Worm (Caenorhabditis elegans) whole organism, L4/young adult: Measurements from ENCODE around the gene srm-6.

Experiments
- W03F9.2 ChIP-seq: fragments of 150-350 bp; optimal IDR thresholded peaks from 2 replicates; lab custom pipeline; 2014; ENCODE audit warnings: missing biosample characterization, missing genetic modification characterization
- dao-5 ChIP-seq: sonication (generic microtip); optimal IDR thresholded peaks from 2 replicates; lab custom pipeline; 2016; ENCODE audit warnings: missing genotype, missing genetic modification characterization, moderate library complexity, missing compliant biosample characterization
- him-1 ChIP-seq: sonication (generic microtip); optimal IDR thresholded peaks from 2 replicates; lab custom pipeline; 2016; ENCODE audit warnings: missing genotype, missing genetic modification reagents, missing genetic modification characterization, missing compliant biosample characterization

srm-6 gene

DNA sequence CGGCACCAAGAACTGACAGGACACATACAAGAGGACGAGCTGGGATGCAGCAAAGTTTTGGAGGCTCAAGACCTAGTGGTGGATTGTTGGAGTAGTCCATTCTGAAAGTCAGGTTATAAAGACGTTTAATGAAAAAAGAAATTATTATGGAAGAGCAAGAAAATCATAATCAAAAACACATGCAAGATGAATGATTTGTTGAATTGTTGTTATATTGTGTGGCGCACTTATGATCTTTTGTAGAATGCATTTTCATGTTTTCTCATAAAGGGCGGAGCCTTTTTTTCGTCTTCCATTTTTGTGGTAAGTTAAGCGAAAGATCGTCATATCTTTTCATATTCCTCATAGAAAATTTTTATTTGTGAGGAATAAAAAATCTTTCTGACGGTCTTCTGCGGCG lies 20.2 kb upstream of the srm-6 start, which contains the start of gene F47B8.2:
Gene F47B8.2, minus strand, starts transcription at position 101 of the 400 bp plus-strand sequence.
- TF ChIP-seq dao-5 (tag; lab: Kevin White, UChicago) = no peak
- no peak for TF ChIP-seq him-1 (tag; lab: Kevin White, UChicago)
- TF ChIP-seq W03F9.2 (tag; lab: Kevin White, UChicago) = no peak

- TF ChIP-seq him-1 (tag; lab: Kevin White, UChicago) (no peak), W03F9.2 (tag; lab: Kevin White, UChicago) (no peak), dao-5 (tag; lab: Kevin White, UChicago) (no peak)
These were observed 19.6 kb upstream of the srm-6 start for ce11 chrV:14317204-14317603.

ce11 chrV:14317621-14318020 lies 19.1 kb upstream of the srm-6 start:
- TF ChIP-seq him-1 (tag; lab: Kevin White, UChicago) (no peak), W03F9.2 (tag; lab: Kevin White, UChicago) (no peak), dao-5 (tag; lab: Kevin White, UChicago) (no peak)

ce11 chrV:14319101-14319781 lies 17.5 kb upstream of the srm-6 start, which contains the start of gene F47B8.13:
Gene F47B8.13, minus strand, starts transcription at chrV:14319731.
- no peak for TF ChIP-seq him-1 (tag; lab: Kevin White, UChicago)
- TF ChIP-seq dao-5 (tag; lab: Kevin White, UChicago) = no peak
- no peak for TF ChIP-seq W03F9.2 (tag; lab: Kevin White, UChicago)

ce11 chrV:14320246-14320645 lies 16.5 kb upstream of the srm-6 start, which contains the start of gene F47B8.14:
Gene F47B8.14, plus strand, starts transcription at chrV:14320546.
- no peak for TF ChIP-seq dao-5 (tag; lab: Kevin White, UChicago)
- no peak for TF ChIP-seq W03F9.2 (tag; lab: Kevin White, UChicago)
- no peak for TF ChIP-seq him-1 (tag; lab: Kevin White, UChicago)

DNA sequence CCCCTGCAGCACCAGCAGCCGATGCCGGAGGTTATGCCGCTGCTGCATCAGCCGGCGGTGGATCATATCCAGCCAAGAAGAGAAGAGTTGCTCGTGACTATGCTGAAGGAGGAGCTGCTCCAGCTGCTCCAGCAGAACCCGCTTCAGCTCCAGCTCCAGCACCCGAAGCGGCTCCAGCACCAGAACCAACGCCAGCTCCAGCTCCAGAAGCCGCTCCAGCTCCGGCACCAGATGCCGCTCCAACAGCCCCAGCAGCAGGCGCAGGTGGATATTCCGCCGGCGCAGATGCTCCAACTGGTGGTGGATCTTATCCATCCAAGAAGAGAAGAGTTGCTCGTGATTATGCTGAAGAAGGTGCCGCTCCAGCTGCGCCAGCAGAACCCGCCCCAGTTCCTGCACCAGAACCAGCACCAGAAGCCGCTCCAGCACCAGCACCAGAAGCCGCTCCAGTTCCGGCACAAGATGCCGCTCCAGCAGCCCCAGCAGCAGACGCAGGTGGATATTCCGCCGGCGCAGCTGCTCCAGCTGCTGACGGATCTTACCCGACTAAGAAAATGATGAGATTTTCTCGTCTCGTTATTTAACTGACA lies 15.9 kb upstream of the srm-6 start:
- no peak for TF ChIP-seq him-1 (tag; lab: Kevin White, UChicago)
- no peak for TF ChIP-seq dao-5 (tag; lab: Kevin White, UChicago)

DNA sequence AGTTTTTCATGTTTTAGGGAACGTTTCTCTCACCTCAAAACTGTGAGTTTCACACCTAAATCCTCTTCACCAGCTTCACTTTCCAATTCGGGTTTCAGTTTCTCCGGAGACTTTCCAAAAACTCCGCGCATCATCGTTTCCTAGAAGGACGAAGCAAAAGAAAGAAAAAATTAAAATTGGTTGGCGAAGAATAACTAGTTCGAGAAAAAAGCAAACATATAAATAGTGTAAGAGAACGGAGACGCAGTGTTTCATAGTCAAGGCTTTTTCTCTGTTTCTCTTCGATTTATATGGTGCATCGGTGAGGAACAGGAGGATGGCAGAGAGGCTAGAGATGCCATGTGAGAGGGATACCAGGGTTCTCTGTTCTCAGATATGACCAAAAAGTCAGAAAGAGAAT lies 14.0 kb upstream of the srm-6 start, which contains the start of gene F47B8.3:
Gene F47B8.3, minus strand, starts transcription at position 261 of the 400 bp plus-strand sequence.
- TF ChIP-seq dao-5 (tag; lab: Kevin White, UChicago) (no peak), W03F9.2 (tag; lab: Kevin White, UChicago) (no peak), him-1 (tag; lab: Kevin White, UChicago) (no peak)

DNA sequence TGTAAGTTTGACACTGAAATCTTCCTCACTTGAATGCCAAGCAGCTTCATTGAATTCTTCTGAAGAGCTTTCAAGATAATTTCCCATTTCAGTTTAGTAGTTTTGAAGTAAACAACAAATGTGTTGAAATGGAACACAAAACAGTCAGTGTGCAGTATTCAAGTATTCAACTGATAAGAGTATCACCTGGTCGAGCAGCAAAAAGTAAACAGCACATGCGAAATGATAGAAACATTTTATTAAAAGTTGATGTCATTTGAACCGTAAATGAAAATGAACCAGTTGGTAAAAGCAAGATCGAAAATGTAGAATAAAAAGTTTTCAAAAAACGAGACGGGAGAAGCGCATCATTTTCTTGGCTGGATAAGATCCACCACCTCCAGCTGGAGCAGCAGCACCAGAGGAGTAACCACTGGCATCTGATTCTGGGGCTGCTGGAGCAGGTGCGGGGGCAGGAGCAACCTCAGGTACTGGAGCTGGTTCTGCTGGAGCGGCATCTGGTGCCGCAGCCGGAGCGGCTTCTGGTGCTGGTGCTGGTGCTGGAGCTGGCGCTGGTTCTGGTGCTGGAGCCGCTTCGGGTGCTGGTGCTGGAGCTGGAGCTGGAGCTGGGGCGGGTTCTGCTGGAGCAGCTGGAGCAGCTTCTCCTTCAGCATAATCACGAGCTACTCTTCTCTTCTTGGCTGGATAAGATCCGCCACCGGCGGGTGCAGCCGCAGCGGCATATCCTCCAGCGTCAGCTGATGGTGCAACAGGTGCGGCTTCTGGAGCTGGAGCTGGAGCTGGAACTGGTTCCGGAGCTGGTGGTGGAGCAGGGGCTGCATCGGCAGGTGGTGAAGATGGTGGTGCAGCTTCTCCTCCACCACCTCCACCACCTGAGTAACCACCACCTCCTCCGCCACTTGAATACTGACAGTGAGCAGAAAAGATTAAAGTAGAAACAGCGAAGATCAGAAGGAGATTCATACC lies 12.0 kb upstream of the srm-6 start, which contains the start of the genes F47B8.4 and F47B8.18:
Gene F47B8.4, minus strand, starts transcription at position 172 of the 966 bp plus-strand sequence.
Gene F47B8.18, minus strand, starts transcription at position 963 of the 966 bp plus-strand sequence.
- no peak for TF ChIP-seq W03F9.2 (tag; lab: Kevin White, UChicago)
- no peak for TF ChIP-seq him-1 (tag; lab: Kevin White, UChicago)
- no peak for TF ChIP-seq dao-5 (tag; lab: Kevin White, UChicago)

DNA sequence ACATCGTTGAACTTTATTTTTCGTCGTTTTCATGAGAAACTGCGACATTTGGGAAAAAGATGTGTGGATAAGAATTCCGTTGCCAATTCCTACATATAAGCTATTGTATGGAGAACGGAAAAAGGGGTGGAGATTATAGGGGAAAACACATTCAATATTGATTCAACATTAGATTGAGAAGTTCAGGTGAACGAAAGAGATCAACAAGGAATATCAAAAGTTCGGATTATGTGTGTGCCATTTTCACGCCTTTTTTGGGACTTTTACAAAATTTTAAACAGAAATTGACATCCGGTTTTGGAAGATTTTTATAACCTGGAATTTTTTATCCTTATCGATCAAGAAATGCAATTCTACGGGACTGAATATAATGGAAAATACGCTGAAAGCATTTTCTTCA lies 9.0 kb upstream of the srm-6 start, which contains the start of gene F47B8.5:
Gene F47B8.5, minus strand, starts transcription at position 101 of the 400 bp plus-strand sequence.
- TF ChIP-seq him-1 (tag; lab: Kevin White, UChicago) (no peak), W03F9.2 (tag; lab: Kevin White, UChicago) (no peak), dao-5 (tag; lab: Kevin White, UChicago) (no peak)

ce11 chrV:14328806-14329205 lies 7.9 kb upstream of the srm-6 start, which contains the start of gene pepm-1:
Gene pepm-1, plus strand, starts transcription at chrV:14329106.
- TF ChIP-seq dao-5 (tag; lab: Kevin White, UChicago) (no peak), W03F9.2 (tag; lab: Kevin White, UChicago) (no peak), him-1 (tag; lab: Kevin White, UChicago) (no peak)

DNA sequence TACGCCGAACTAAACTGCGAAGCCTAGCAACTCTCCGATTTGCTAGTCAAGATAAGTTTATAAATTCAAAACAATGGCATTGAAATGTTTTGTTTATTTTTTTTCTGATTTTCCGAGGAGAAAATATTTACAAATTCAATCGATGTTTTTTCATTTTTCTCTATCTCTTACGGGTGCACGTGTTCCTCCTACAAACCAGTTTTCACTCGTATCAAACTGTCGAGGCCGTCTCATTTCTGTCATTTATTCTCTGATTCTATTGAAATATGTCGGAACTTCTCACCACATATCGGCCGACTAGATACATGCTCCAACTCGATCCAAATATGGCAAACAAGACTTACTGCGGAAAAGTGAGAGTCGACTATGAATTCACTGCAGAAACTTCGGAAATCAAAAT lies 5.3 kb upstream of the srm-6 start, which contains the start of gene F47B8.8:
Gene F47B8.8, plus strand, starts transcription at position 257 of the 400 bp plus-strand sequence.
- TF ChIP-seq dao-5 (tag; lab: Kevin White, UChicago) = no peak
- TF ChIP-seq W03F9.2 (tag; lab: Kevin White, UChicago) = no peak
- no peak for TF ChIP-seq him-1 (tag; lab: Kevin White, UChicago)

ce11 chrV:14333116-14333515 lies 3.6 kb upstream of the srm-6 start, which contains the start of gene srm-4:
Gene srm-4, plus strand, starts transcription at chrV:14333416.
- no peak for TF ChIP-seq him-1 (tag; lab: Kevin White, UChicago)
- TF ChIP-seq W03F9.2 (tag; lab: Kevin White, UChicago) = no peak
- no peak for TF ChIP-seq dao-5 (tag; lab: Kevin White, UChicago)
